Worm (Caenorhabditis elegans) whole organism, L1 larva: Measurements from ENCODE around the gene ZK1236.5.

Source experiments
- C16A3.4 ChIP-seq: fragments of 150-350 bp; optimal IDR thresholded peaks from 2 replicates; lab custom pipeline; 2014; ENCODE audit warnings: missing biosample characterization, missing genetic modification characterization
- C34B4.2 ChIP-seq: sonication (generic microtip); optimal IDR thresholded peaks from 2 replicates; lab custom pipeline; 2017; ENCODE audit warnings: mild to moderate bottlenecking, missing genetic modification characterization, missing compliant biosample characterization
- aha-1 ChIP-seq: fragments of 150-350 bp; optimal IDR thresholded peaks from 2 replicates; lab custom pipeline; 2014; ENCODE audit warnings: missing biosample characterization, missing genetic modification characterization
- ama-1 ChIP-seq: fragments of 150-350 bp; optimal IDR thresholded peaks from 2 replicates; lab custom pipeline; 2014
- ceh-82 ChIP-seq, 3 experiments: fragments of 150-350 bp in 1 of 3; sonication (generic microtip) in 2 of 3; optimal IDR thresholded peaks; 2 replicates each; lab custom pipeline; 2014 to 2017; ENCODE audit warnings: missing biosample characterization in 3 of 3, missing genetic modification characterization in 3 of 3
- dpl-1 ChIP-seq, 3 experiments: fragments of 150-350 bp in 2 of 3; sonication (generic microtip) in 1 of 3; optimal IDR thresholded peaks; 2 replicates each; lab custom pipeline; 2014 to 2017; ENCODE audit warnings: missing biosample characterization in 3 of 3, missing genetic modification characterization in 3 of 3, missing genetic modification reagents in 3 of 3
- dsc-1 ChIP-seq: sonication (generic microtip); optimal IDR thresholded peaks from 2 replicates; lab custom pipeline; 2016; ENCODE audit warnings: mild to moderate bottlenecking, missing genetic modification characterization, missing compliant biosample characterization
- efl-1 ChIP-seq, 4 experiments: fragments of 150-350 bp; optimal IDR thresholded peaks in 3 of 4; peaks in 1 of 4; 1 replicate in 1 of 4; 2 replicates in 3 of 4; lab custom pipeline; 2014; ENCODE audit warnings: missing biosample characterization in 2 of 4, missing genetic modification characterization in 2 of 4, missing genetic modification reagents in 2 of 4
- efl-3 ChIP-seq: fragments of 200-800 bp; sonication (Bioruptor generic); optimal IDR thresholded peaks from 2 replicates; lab custom pipeline; 2018; ENCODE audit warnings: mild to moderate bottlenecking, missing genetic modification characterization, missing compliant biosample characterization
- egl-13 ChIP-seq: sonication (generic microtip); optimal IDR thresholded peaks from 2 replicates; lab custom pipeline; 2016; ENCODE audit warnings: missing genotype, missing genetic modification reagents, missing genetic modification characterization, missing compliant biosample characterization
- elt-2 ChIP-seq: sonication (generic microtip); optimal IDR thresholded peaks from 2 replicates; lab custom pipeline; 2016; ENCODE audit warnings: missing genetic modification characterization, mild to moderate bottlenecking, inconsistent platforms, missing compliant biosample characterization, missing genetic modification reagents
- ets-5 ChIP-seq: fragments of 200-800 bp; sonication (Bioruptor generic); IDR thresholded peaks from 2 replicates; pipeline ENCODE4 v1.3.6; 2022; ENCODE audit warnings: missing genetic modification characterization, missing compliant biosample characterization
- fkh-4 ChIP-seq: sonication (generic microtip); optimal IDR thresholded peaks from 2 replicates; lab custom pipeline; 2016; ENCODE audit warnings: missing compliant biosample characterization, missing genetic modification characterization, borderline replicate concordance
- fkh-8 ChIP-seq: sonication (generic microtip); optimal IDR thresholded peaks from 2 replicates; lab custom pipeline; 2016; ENCODE audit warnings: mild to moderate bottlenecking, missing genetic modification characterization, missing compliant biosample characterization
- fos-1 ChIP-seq: fragments of 150-350 bp; optimal IDR thresholded peaks from 2 replicates; lab custom pipeline; 2014; ENCODE audit warnings: missing biosample characterization, missing genetic modification characterization
- hlh-4 ChIP-seq: sonication (generic microtip); optimal IDR thresholded peaks from 2 replicates; lab custom pipeline; 2016; ENCODE audit warnings: mild to moderate bottlenecking, missing genetic modification characterization, missing compliant biosample characterization
- jun-1 ChIP-seq: fragments of 150-350 bp; optimal IDR thresholded peaks from 2 replicates; lab custom pipeline; 2014; ENCODE audit warnings: missing biosample characterization, missing genetic modification reagents, missing genetic modification characterization
- lin-13 ChIP-seq: fragments of 150-350 bp; optimal IDR thresholded peaks from 2 replicates; lab custom pipeline; 2014; ENCODE audit warnings: missing biosample characterization, missing genetic modification reagents, missing genetic modification characterization
- lin-14 ChIP-seq: fragments of 200-800 bp; sonication (Bioruptor generic); optimal IDR thresholded peaks from 2 replicates; lab custom pipeline; 2018; ENCODE audit warnings: mild to moderate bottlenecking, missing genetic modification characterization, moderate library complexity, missing compliant biosample characterization
- lin-15B ChIP-seq: fragments of 150-350 bp; sonication (generic microtip); optimal IDR thresholded peaks from 3 replicates; lab custom pipeline; 2014; ENCODE audit warnings: missing biosample characterization, missing genetic modification characterization
- lin-35 ChIP-seq, 2 experiments: fragments of 150-350 bp; optimal IDR thresholded peaks; 2 replicates each; lab custom pipeline; 2014; ENCODE audit warnings: missing biosample characterization in 2 of 2, missing genetic modification characterization in 2 of 2, missing genetic modification reagents in 2 of 2
- lin-39 ChIP-seq: fragments of 150-350 bp; optimal IDR thresholded peaks from 2 replicates; lab custom pipeline; 2014; ENCODE audit warnings: missing biosample characterization, missing genetic modification reagents, missing genetic modification characterization
- lsy-2 ChIP-seq, 2 experiments: fragments of 150-350 bp; optimal IDR thresholded peaks; 2 replicates each; lab custom pipeline; 2014; ENCODE audit warnings: missing biosample characterization in 2 of 2, missing genetic modification characterization in 2 of 2
- mab-9 ChIP-seq: fragments of 200-800 bp; sonication (Bioruptor generic); IDR thresholded peaks from 2 replicates; pipeline ENCODE4 v1.3.6; 2022; ENCODE audit warnings: missing genetic modification reagents, missing genetic modification characterization, missing compliant biosample characterization
- mef-2 ChIP-seq: fragments of 150-350 bp; optimal IDR thresholded peaks from 2 replicates; lab custom pipeline; 2014; ENCODE audit warnings: missing biosample characterization, missing genetic modification characterization
- nhr-12 ChIP-seq: sonication (generic microtip); optimal IDR thresholded peaks from 2 replicates; lab custom pipeline; 2017; ENCODE audit warnings: missing biosample characterization, missing genetic modification characterization
- nhr-20 ChIP-seq: sonication (generic microtip); optimal IDR thresholded peaks from 2 replicates; lab custom pipeline; 2016; ENCODE audit warnings: mild to moderate bottlenecking, missing genetic modification characterization, missing compliant biosample characterization
- nhr-47 ChIP-seq: sonication (generic microtip); optimal IDR thresholded peaks from 2 replicates; lab custom pipeline; 2016; ENCODE audit warnings: mild to moderate bottlenecking, missing genetic modification characterization, moderate library complexity, missing compliant biosample characterization
- nhr-71 ChIP-seq: sonication (generic microtip); optimal IDR thresholded peaks from 2 replicates; lab custom pipeline; 2016; ENCODE audit warnings: mild to moderate bottlenecking, missing genetic modification characterization, moderate library complexity, missing compliant biosample characterization
- nhr-77 ChIP-seq: fragments of 150-350 bp; optimal IDR thresholded peaks from 2 replicates; lab custom pipeline; 2014; ENCODE audit warnings: missing biosample characterization, missing genetic modification characterization
- nhr-85 ChIP-seq: sonication (generic microtip); peaks from one replicate; lab custom pipeline; 2016; ENCODE audit warnings: missing genetic modification characterization, inconsistent platforms, missing compliant biosample characterization
- nhr-90 ChIP-seq: sonication (generic microtip); optimal IDR thresholded peaks from 2 replicates; lab custom pipeline; 2016; ENCODE audit warnings: mild to moderate bottlenecking, missing genetic modification characterization, missing compliant biosample characterization; ENCODE audit not compliant: poor library complexity
- pag-3 ChIP-seq: sonication (generic microtip); optimal IDR thresholded peaks from 2 replicates; lab custom pipeline; 2017; ENCODE audit warnings: missing genetic modification characterization, mild to moderate bottlenecking, missing compliant biosample characterization, antibody characterized with exemption, borderline replicate concordance; ENCODE audit not compliant: insufficient read depth
- pax-3 ChIP-seq: fragments of 200-800 bp; sonication (Bioruptor generic); optimal IDR thresholded peaks from 2 replicates; lab custom pipeline; 2018; ENCODE audit warnings: mild to moderate bottlenecking, missing genetic modification characterization, moderate library complexity, missing compliant biosample characterization
- rnt-1 ChIP-seq: sonication (generic microtip); optimal IDR thresholded peaks from 2 replicates; lab custom pipeline; 2016; ENCODE audit warnings: mild to moderate bottlenecking, missing genetic modification characterization, moderate library complexity, missing compliant biosample characterization
- snu-23 ChIP-seq: sonication (generic microtip); optimal IDR thresholded peaks from 2 replicates; lab custom pipeline; 2016; ENCODE audit warnings: missing genetic modification characterization, missing compliant biosample characterization
- swsn-7 ChIP-seq: sonication (generic microtip); optimal IDR thresholded peaks from 2 replicates; lab custom pipeline; 2016; ENCODE audit warnings: missing genetic modification characterization, missing compliant biosample characterization
- tbx-2 ChIP-seq: sonication (generic microtip); optimal IDR thresholded peaks from 2 replicates; lab custom pipeline; 2016; ENCODE audit warnings: missing genetic modification characterization, missing compliant biosample characterization
- unc-30 ChIP-seq: sonication (generic microtip); optimal IDR thresholded peaks from 2 replicates; lab custom pipeline; 2017; ENCODE audit warnings: missing biosample characterization, missing genetic modification characterization
- unc-62 ChIP-seq: fragments of 150-350 bp; optimal IDR thresholded peaks from 2 replicates; lab custom pipeline; 2014; ENCODE audit warnings: missing biosample characterization, missing genetic modification reagents, missing genetic modification characterization
- unc-86 ChIP-seq: sonication (generic microtip); optimal IDR thresholded peaks from 2 replicates; lab custom pipeline; 2016; ENCODE audit warnings: missing genetic modification characterization, missing compliant biosample characterization
- xbp-1 ChIP-seq: sonication (generic microtip); optimal IDR thresholded peaks from 2 replicates; lab custom pipeline; 2016; ENCODE audit warnings: missing genetic modification characterization, missing compliant biosample characterization
- ztf-4 ChIP-seq: fragments of 150-350 bp; optimal IDR thresholded peaks from 2 replicates; lab custom pipeline; 2014; ENCODE audit warnings: missing biosample characterization, missing genetic modification characterization

The ZK1236.5 gene

ce11 chrIII:8398411-8398810, 33.6 kb downstream of the ZK1236.5 start, which contains the start of gene ZK353.2:
ZK353.2 (plus strand) TSS chrIII:8398711.
- TF ChIP-seq efl-3 (GFP tag; lab: Kevin White, UChicago): no peak
- no peak for TF ChIP-seq ets-5 (GFP tag; lab: Robert Waterston, UW)
- TF ChIP-seq nhr-20 (tag; lab: Kevin White, UChicago): no peak
- TF ChIP-seq mef-2 (tag; lab: Kevin White, UChicago): no peak
- no peak for TF ChIP-seq nhr-85
- TF ChIP-seq snu-23 (GFP tag; lab: Kevin White, UChicago): no peak
- no peak for TF ChIP-seq nhr-90 (tag; lab: Kevin White, UChicago)
- TF ChIP-seq hlh-4 (tag; lab: Kevin White, UChicago): no peak
- TF ChIP-seq tbx-2 (tag; lab: Kevin White, UChicago): no peak
- TF ChIP-seq fkh-4: no peak
- no peak for TF ChIP-seq unc-30 (tag; lab: Kevin White, UChicago)
- TF ChIP-seq efl-1 (optimal IDR thresholded peaks at IDR 0.05; lab: Kevin White, UChicago): no peak
- no peak for TF ChIP-seq efl-1 (GFP tag; optimal IDR thresholded peaks at IDR 0.05 in 1 of 2; lab: Kevin White, UChicago)
- TF ChIP-seq ceh-82 (tag; optimal IDR thresholded peaks at IDR 0.05; lab: Kevin White, UChicago): no peak

DNA sequence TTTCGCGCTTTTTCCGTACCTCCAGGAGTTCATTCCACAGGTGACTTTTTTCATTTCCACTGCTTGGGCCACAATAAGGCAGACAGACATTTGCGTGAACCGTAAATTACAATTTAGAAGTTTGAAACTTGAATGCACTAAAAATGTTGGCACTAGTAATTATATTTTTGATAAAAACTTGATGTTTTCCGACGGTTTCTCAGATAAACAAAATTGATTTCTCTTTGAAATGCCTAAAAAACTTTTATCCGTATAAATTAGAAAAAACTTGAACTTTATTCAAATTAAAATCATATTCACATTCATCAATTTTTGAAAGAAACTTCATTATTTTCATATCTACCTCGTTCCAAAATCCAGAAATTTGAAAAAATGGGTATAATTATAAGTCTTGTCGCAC, 36.3 kb downstream of the ZK1236.5 start, which contains the start of gene ZK353.3:
Gene ZK353.3 (plus strand): TSS at position 301 of the 400 bp plus-strand sequence.
- no peak for TF ChIP-seq fos-1
- TF ChIP-seq C34B4.2 (tag; lab: Kevin White, UChicago): no peak
- TF ChIP-seq nhr-12: no peak
- TF ChIP-seq lin-35 (GFP tag; optimal IDR thresholded peaks at IDR 0.05; lab: Kevin White, UChicago): no peak
- no peak for TF ChIP-seq jun-1 (tag; lab: Kevin White, UChicago)
- TF ChIP-seq lin-15B: no peak

DNA sequence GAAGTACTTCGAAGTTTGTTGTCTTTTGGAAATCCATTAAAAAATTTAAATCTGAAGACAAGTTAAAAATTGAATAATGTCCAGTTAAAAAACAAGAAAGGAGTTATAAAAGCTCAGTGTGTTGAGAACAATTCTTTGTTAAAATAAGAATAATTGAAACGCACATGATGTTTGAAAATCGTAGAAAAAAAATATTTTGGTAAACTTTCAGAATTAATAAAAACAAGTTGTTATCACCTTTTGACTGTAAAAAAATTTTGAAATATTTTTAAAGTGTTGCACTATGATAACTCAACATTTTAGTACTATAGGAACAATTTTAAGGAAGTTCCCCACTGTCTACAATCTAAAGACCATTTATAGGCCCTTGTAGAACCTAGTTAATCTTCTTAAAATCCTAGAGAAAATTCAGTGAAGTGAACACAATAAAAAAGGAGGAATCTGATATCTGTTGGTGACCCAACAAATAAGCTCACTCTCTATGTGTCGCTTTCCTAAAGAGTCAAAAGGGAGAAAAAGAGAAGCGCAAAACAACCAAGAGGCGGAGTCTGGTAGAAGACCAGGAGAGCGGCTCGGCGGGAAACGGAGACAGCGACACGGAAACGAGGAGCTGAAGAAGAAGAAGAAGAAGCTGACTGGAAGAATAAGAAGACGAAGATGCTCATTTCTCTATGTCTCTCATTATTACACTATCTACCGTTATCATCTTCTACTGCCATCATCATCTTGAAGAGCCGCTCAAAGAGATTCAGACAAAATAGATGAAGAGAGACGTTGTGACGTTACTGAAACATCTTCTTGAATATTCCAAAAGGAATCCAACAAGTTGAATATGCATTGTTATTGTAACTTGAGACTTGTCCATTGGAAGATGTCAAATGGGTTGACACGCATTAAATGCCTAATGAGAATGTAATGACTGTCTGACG, 37.4 kb downstream of the ZK1236.5 start, which contains the start of gene ZK353.10:
Gene ZK353.10 (minus strand): TSS at position 51 of the 929 bp plus-strand sequence.
- TF ChIP-seq unc-62 (GFP tag; lab: Kevin White, UChicago): no peak
- no peak for TF ChIP-seq aha-1 (tag; lab: Kevin White, UChicago)
- TF ChIP-seq unc-86 (tag; lab: Kevin White, UChicago): peak; percentile 52
- peak; percentile 15 for TF ChIP-seq egl-13 (tag; lab: Kevin White, UChicago)
- peak; percentile 68 for TF ChIP-seq lin-14 (GFP tag; lab: Kevin White, UChicago)
- no peak for TF ChIP-seq pag-3
- TF ChIP-seq nhr-77 (tag; lab: Kevin White, UChicago): no peak
- no peak for TF ChIP-seq efl-1 (optimal IDR thresholded peaks at IDR 0.05; lab: Kevin White, UChicago)
- TF ChIP-seq efl-1 (GFP tag; optimal IDR thresholded peaks at IDR 0.05 in 1 of 2; lab: Kevin White, UChicago): peak in 1 of 2 experiments; percentile 76
- TF ChIP-seq lin-39: no peak
- peak; percentile 18 for TF ChIP-seq dsc-1 (tag; lab: Kevin White, UChicago)
- peak in 1 of 2 experiments; percentile 9 for TF ChIP-seq lsy-2 (tag; optimal IDR thresholded peaks at IDR 0.05; lab: Kevin White, UChicago)
- TF ChIP-seq nhr-71 (tag; lab: Kevin White, UChicago): peak; percentile 34
- TF ChIP-seq nhr-12: no peak
- TF ChIP-seq nhr-90 (tag; lab: Kevin White, UChicago): no peak
- TF ChIP-seq fkh-8 (tag; lab: Kevin White, UChicago): peak; percentile 26
- TF ChIP-seq jun-1 (tag; lab: Kevin White, UChicago): no peak
- no peak for TF ChIP-seq mab-9 (GFP tag; lab: Robert Waterston, UW)
- TF ChIP-seq lin-35 (GFP tag; optimal IDR thresholded peaks at IDR 0.05; lab: Kevin White, UChicago): peak in 1 of 2 experiments; percentile 3
- TF ChIP-seq, all 84 proteins: peak for 9

- TF ChIP-seq dpl-1 (GFP tag; optimal IDR thresholded peaks at IDR 0.05; lab: Kevin White, UChicago) (peak in 1 of 3 experiments; percentile 43), lin-14 (GFP tag; lab: Kevin White, UChicago) (peak; percentile 85), nhr-20 (tag; lab: Kevin White, UChicago) (no peak), C16A3.4 (tag; lab: Kevin White, UChicago) (no peak), nhr-85 (no peak), ama-1 (lab: Kevin White, UChicago) (no peak), xbp-1 (tag; lab: Kevin White, UChicago) (peak; percentile 3), swsn-7 (tag; lab: Kevin White, UChicago) (peak; percentile 28), unc-62 (GFP tag; lab: Kevin White, UChicago) (no peak), ztf-4 (no peak), pax-3 (tag; lab: Kevin White, UChicago) (peak; percentile 50), lin-13 (GFP tag; lab: Kevin White, UChicago) (peak; percentile 26), nhr-47 (tag; lab: Kevin White, UChicago) (peak; percentile 42), ceh-82 (tag; optimal IDR thresholded peaks at IDR 0.05; lab: Kevin White, UChicago) (peak in 1 of 3 experiments; percentile 61), fkh-8 (tag; lab: Kevin White, UChicago) (peak; percentile 78), rnt-1 (tag; lab: Kevin White, UChicago) (no peak), elt-2 (tag; lab: Kevin White, UChicago) (no peak), mef-2 (tag; lab: Kevin White, UChicago) (no peak), hlh-4 (tag; lab: Kevin White, UChicago) (no peak)
These were observed 39.7 kb downstream of the ZK1236.5 start for ce11 chrIII:8392307-8392706.
